Fruit fly (Drosophila melanogaster): ENCODE measurements around the gene CG7924.

DNA sequence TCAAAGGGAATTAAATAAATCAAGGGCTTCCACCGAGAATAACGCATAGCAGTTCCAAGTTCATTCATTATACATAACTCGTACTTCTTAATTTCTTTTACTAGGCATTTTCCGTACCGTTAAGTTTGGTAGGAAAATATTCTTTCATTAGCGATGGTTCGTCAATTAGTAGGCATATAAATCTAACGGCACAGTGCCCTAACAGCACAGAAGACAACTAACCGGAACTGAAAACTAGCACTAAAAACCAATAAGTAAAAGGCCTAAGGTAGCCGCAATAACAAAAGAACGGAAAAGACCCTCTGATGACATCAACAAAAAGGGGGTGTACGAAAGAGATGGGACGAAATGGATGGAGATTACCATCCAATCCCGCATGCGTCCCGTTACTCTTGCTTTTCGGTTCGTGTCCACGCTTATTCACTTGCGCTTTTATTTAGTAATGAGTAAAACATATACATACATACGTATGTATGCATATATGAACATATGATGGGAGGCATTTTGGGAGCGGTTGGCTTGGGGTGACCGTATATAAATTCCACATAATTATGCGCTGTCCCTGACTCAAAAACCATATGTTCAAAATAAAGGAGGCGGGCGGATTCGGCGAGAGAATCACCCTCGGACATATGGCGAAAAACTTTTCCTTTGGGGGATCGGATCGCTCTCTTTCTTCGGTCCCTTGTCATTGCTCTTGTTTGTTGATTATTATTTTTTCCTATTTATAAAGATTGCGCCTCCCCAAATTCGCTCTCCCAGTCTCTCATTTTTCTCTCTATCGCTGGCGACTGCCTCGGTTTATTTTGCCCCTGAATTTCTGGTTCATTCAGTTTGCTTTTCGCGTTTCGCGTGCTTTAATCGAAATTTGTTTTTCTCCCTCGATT lies 12.4 kb upstream of the CG7924 start:
- TF ChIP-seq OdsH (GFP tag; optimal IDR thresholded peaks at IDR 0.05) (no peak), Sox102F (GFP tag; optimal IDR thresholded peaks at IDR 0.05) (no peak), CG6808 (GFP tag; optimal IDR thresholded peaks at IDR 0.05) (no peak), CG6276 (GFP tag; optimal IDR thresholded peaks at IDR 0.05) (no peak), Eip75B (GFP tag; optimal IDR thresholded peaks at IDR 0.05) (no peak), CG6854 (GFP tag; optimal IDR thresholded peaks at IDR 0.05) (no peak), Gug (GFP tag; IDR thresholded peaks at IDR 0.05) (no peak), CG11294 (GFP tag; IDR thresholded peaks at IDR 0.05) (no peak), Smox (GFP tag; optimal IDR thresholded peaks at IDR 0.05) (no peak), topi (GFP tag; optimal IDR thresholded peaks at IDR 0.05) (no peak)
